Fruit fly (Drosophila melanogaster): ENCODE measurements around the gene CG34300.

CG34300 gene

dm6 chr3R:30265420-30265819 is 41.0 kb downstream of the CG34300 start:
- TF ChIP-seq pan (optimal IDR thresholded peaks at IDR 0.05) (no peak), CG8478 (optimal IDR thresholded peaks at IDR 0.05) (no peak), usp (GFP tag; optimal IDR thresholded peaks at IDR 0.05) (no peak), EcR (GFP tag; optimal IDR thresholded peaks at IDR 0.05) (no peak), psq (optimal IDR thresholded peaks at IDR 0.05) (no peak), Dll (optimal IDR thresholded peaks at IDR 0.05) (no peak)

- TF ChIP-seq EcR (GFP tag; optimal IDR thresholded peaks at IDR 0.05) (peak in 1 of 2 experiments; percentile 59), Dll (optimal IDR thresholded peaks at IDR 0.05) (no peak), psq (optimal IDR thresholded peaks at IDR 0.05) (no peak)
Observed at dm6 chr3R:30264671-30265282, 41.7 kb downstream of the CG34300 start.

dm6 chr3R:30263708-30264107 is 42.7 kb downstream of the CG34300 start:
- TF ChIP-seq CG8478 (optimal IDR thresholded peaks at IDR 0.05) (no peak), psq (optimal IDR thresholded peaks at IDR 0.05) (no peak), EcR (GFP tag; optimal IDR thresholded peaks at IDR 0.05) (no peak), usp (GFP tag; optimal IDR thresholded peaks at IDR 0.05) (no peak), pan (optimal IDR thresholded peaks at IDR 0.05) (no peak), Dll (optimal IDR thresholded peaks at IDR 0.05) (no peak)

dm6 chr3R:30261838-30262237 is 44.6 kb downstream of the CG34300 start:
- TF ChIP-seq usp (GFP tag; optimal IDR thresholded peaks at IDR 0.05) (no peak), EcR (GFP tag; optimal IDR thresholded peaks at IDR 0.05) (peak in 1 of 2 experiments; percentile 28)

dm6 chr3R:30259561-30259960 is 46.9 kb downstream of the CG34300 start:
- TF ChIP-seq CG8478 (optimal IDR thresholded peaks at IDR 0.05) = no peak

dm6 chr3R:30258991-30259351 is 47.5 kb downstream of the CG34300 start:
- TF ChIP-seq psq (optimal IDR thresholded peaks at IDR 0.05) (no peak), usp (GFP tag; optimal IDR thresholded peaks at IDR 0.05) (no peak), pan (optimal IDR thresholded peaks at IDR 0.05) (no peak)

dm6 chr3R:30258298-30258990 is 48.0 kb downstream of the CG34300 start:
- TF ChIP-seq usp (GFP tag; optimal IDR thresholded peaks at IDR 0.05) = no peak
- TF ChIP-seq CG8478 (optimal IDR thresholded peaks at IDR 0.05) = no peak
- no peak for TF ChIP-seq Dll (optimal IDR thresholded peaks at IDR 0.05)

- TF ChIP-seq pan (optimal IDR thresholded peaks at IDR 0.05) (no peak), CG8478 (optimal IDR thresholded peaks at IDR 0.05) (no peak), psq (optimal IDR thresholded peaks at IDR 0.05) (no peak)
Observed at dm6 chr3R:30257588-30257987, 48.9 kb downstream of the CG34300 start.

dm6 chr3R:30256233-30256632 is 50.2 kb downstream of the CG34300 start:
- no peak for TF ChIP-seq usp (GFP tag; optimal IDR thresholded peaks at IDR 0.05)
- no peak for TF ChIP-seq EcR (GFP tag; optimal IDR thresholded peaks at IDR 0.05)
- TF ChIP-seq Dll (optimal IDR thresholded peaks at IDR 0.05) = no peak
- no peak for TF ChIP-seq psq (optimal IDR thresholded peaks at IDR 0.05)
- no peak for TF ChIP-seq CG8478 (optimal IDR thresholded peaks at IDR 0.05)
- TF ChIP-seq pan (optimal IDR thresholded peaks at IDR 0.05) = no peak
